Fruit fly (Drosophila melanogaster): ENCODE measurements around the gene CG43348.

DNA sequence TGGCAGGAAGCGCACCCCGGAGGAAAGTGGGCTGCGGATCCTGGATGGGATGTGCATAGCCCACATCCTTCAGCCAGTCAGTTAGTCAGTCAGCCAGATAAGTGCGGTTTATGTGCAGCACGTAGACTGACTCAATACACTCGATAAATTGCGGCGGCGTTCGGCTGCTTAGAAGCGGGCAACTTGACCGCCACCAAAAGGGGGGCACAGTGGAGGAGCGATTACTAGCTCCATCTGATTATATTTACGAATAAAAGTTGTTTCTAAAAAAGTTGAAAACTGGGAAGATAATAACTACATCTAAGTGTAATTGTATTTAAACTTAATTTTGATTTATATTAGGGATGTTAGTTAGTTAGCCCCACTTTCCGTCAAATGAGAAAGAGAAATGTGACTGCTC lies 3.2 kb downstream of the CG43348 start:
- no peak for TF ChIP-seq CG14655 (GFP tag; optimal IDR thresholded peaks at IDR 0.05)
- TF ChIP-seq Ets98B (GFP tag; IDR thresholded peaks at IDR 0.05) = no peak
- TF ChIP-seq Snoo (tag; optimal IDR thresholded peaks at IDR 0.05) = no peak
- TF ChIP-seq gl (tag; optimal IDR thresholded peaks at IDR 0.05) = no peak
- no peak for TF ChIP-seq CG13204 (GFP tag; optimal IDR thresholded peaks at IDR 0.05)
- no peak for TF ChIP-seq CG15710 (tag; optimal IDR thresholded peaks at IDR 0.05)
- TF ChIP-seq CG12605 (GFP tag; IDR thresholded peaks at IDR 0.05) = no peak
- no peak for TF ChIP-seq EcR (GFP tag; optimal IDR thresholded peaks at IDR 0.05)
- no peak for TF ChIP-seq CG10348 (GFP tag; IDR thresholded peaks at IDR 0.05)
- TF ChIP-seq Pif1B (GFP tag; optimal IDR thresholded peaks at IDR 0.05) = no peak
- TF ChIP-seq CG4496 (GFP tag; IDR thresholded peaks at IDR 0.05) = no peak
- TF ChIP-seq CG8159 (tag; optimal IDR thresholded peaks at IDR 0.05) = no peak

Measured in whole organism, pupa.